Worm (Caenorhabditis elegans) whole organism, midembryonic: ENCODE measurements around the gene ZK829.3.

Experiments used
- T22C8.4 ChIP-seq: fragments of 200-800 bp; sonication (Bioruptor generic); IDR thresholded peaks from 2 replicates; pipeline ENCODE4 v1.3.6; 2022; ENCODE audit warnings: missing genetic modification characterization, missing compliant biosample characterization
- cog-1 ChIP-seq: sonication (generic microtip); optimal IDR thresholded peaks from 2 replicates; lab custom pipeline; 2016; ENCODE audit warnings: missing genetic modification characterization, missing compliant biosample characterization
- flt-1 ChIP-seq: fragments of 200-800 bp; sonication (Bioruptor generic); IDR thresholded peaks from 2 replicates; pipeline ENCODE4 v1.3.6; 2022; ENCODE audit warnings: missing genetic modification characterization, missing compliant biosample characterization
- klf-2 ChIP-seq: fragments of 200-800 bp; sonication (Bioruptor generic); conservative IDR thresholded peaks from 2 replicates; pipeline ENCODE4 v1.3.6; 2022; ENCODE audit warnings: missing genetic modification reagents, missing genetic modification characterization, missing compliant biosample characterization
- med-1 ChIP-seq: sonication (generic microtip); optimal IDR thresholded peaks from 2 replicates; lab custom pipeline; 2017; ENCODE audit warnings: missing genetic modification characterization, mild to moderate bottlenecking, missing compliant biosample characterization, antibody characterized with exemption, missing genetic modification reagents; ENCODE audit not compliant: insufficient read depth
- ref-1 ChIP-seq: fragments of 200-800 bp; sonication (Bioruptor generic); conservative IDR thresholded peaks from 2 replicates; pipeline ENCODE4 v1.3.6; 2022; ENCODE audit warnings: missing genetic modification reagents, missing genetic modification characterization, missing compliant biosample characterization
- tab-1 ChIP-seq: fragments of 200-800 bp; sonication (Bioruptor generic); IDR thresholded peaks from 2 replicates; pipeline ENCODE4 v1.3.6; 2022; ENCODE audit warnings: missing genetic modification characterization, missing compliant biosample characterization
- ztf-23 ChIP-seq: fragments of 200-800 bp; sonication (Bioruptor generic); IDR thresholded peaks from 2 replicates; pipeline ENCODE4 v1.3.6; 2022; ENCODE audit warnings: missing genetic modification reagents, missing genetic modification characterization, missing compliant biosample characterization
- ztf-29 ChIP-seq: fragments of 200-800 bp; sonication (Bioruptor generic); IDR thresholded peaks from 2 replicates; pipeline ENCODE4 v1.3.6; 2022; ENCODE audit warnings: missing genetic modification reagents, missing genetic modification characterization, missing compliant biosample characterization

ZK829.3 gene

ce11 chrIV:11914260-11914836, 31.2 kb downstream of the ZK829.3 start:
- TF ChIP-seq tab-1 = no peak
- TF ChIP-seq ztf-23 (GFP tag; lab: Robert Waterston, UW) = no peak
- TF ChIP-seq cog-1 (tag; lab: Kevin White, UChicago) = no peak
- TF ChIP-seq ref-1 (GFP tag; lab: Robert Waterston, UW) = no peak
- no peak for TF ChIP-seq klf-2 (GFP tag; lab: Robert Waterston, UW)
- no peak for TF ChIP-seq T22C8.4 (GFP tag; lab: Robert Waterston, UW)
- no peak for TF ChIP-seq flt-1 (GFP tag; lab: Robert Waterston, UW)
- no peak for TF ChIP-seq med-1

- TF ChIP-seq ztf-29 (GFP tag; lab: Robert Waterston, UW) (no peak), T22C8.4 (GFP tag; lab: Robert Waterston, UW) (no peak), flt-1 (GFP tag; lab: Robert Waterston, UW) (no peak), tab-1 (no peak), cog-1 (tag; lab: Kevin White, UChicago) (no peak), med-1 (no peak), klf-2 (GFP tag; lab: Robert Waterston, UW) (no peak), ztf-23 (GFP tag; lab: Robert Waterston, UW) (no peak), ref-1 (GFP tag; lab: Robert Waterston, UW) (no peak)
These were observed 32.1 kb downstream of the ZK829.3 start for ce11 chrIV:11913295-11913940.

- TF ChIP-seq T22C8.4 (GFP tag; lab: Robert Waterston, UW) (no peak), klf-2 (GFP tag; lab: Robert Waterston, UW) (no peak), med-1 (no peak), cog-1 (tag; lab: Kevin White, UChicago) (no peak), ztf-29 (GFP tag; lab: Robert Waterston, UW) (no peak), ref-1 (GFP tag; lab: Robert Waterston, UW) (no peak), tab-1 (no peak), ztf-23 (GFP tag; lab: Robert Waterston, UW) (no peak), flt-1 (GFP tag; lab: Robert Waterston, UW) (no peak)
These were observed 33.8 kb downstream of the ZK829.3 start, which contains the start of gene VZK822L.2 for ce11 chrIV:11911723-11912122. Gene VZK822L.2 (plus strand): TSS chrIV:11912023.

- TF ChIP-seq cog-1 (tag; lab: Kevin White, UChicago) = no peak
- no peak for TF ChIP-seq ztf-23 (GFP tag; lab: Robert Waterston, UW)
- TF ChIP-seq T22C8.4 (GFP tag; lab: Robert Waterston, UW) = no peak
- TF ChIP-seq med-1 = no peak
- no peak for TF ChIP-seq klf-2 (GFP tag; lab: Robert Waterston, UW)
- TF ChIP-seq ref-1 (GFP tag; lab: Robert Waterston, UW) = no peak
- TF ChIP-seq flt-1 (GFP tag; lab: Robert Waterston, UW) = no peak
- TF ChIP-seq tab-1 = no peak
- TF ChIP-seq ztf-29 (GFP tag; lab: Robert Waterston, UW) = no peak
These were observed 36.8 kb downstream of the ZK829.3 start for ce11 chrIV:11908733-11909132.

- TF ChIP-seq klf-2 (GFP tag; lab: Robert Waterston, UW) (no peak), cog-1 (tag; lab: Kevin White, UChicago) (no peak), med-1 (no peak), T22C8.4 (GFP tag; lab: Robert Waterston, UW) (no peak), flt-1 (GFP tag; lab: Robert Waterston, UW) (no peak), ref-1 (GFP tag; lab: Robert Waterston, UW) (no peak), tab-1 (no peak), ztf-23 (GFP tag; lab: Robert Waterston, UW) (no peak)
These were observed 41.8 kb downstream of the ZK829.3 start for ce11 chrIV:11903676-11904075.

ce11 chrIV:11902832-11903231, 42.7 kb downstream of the ZK829.3 start:
- TF ChIP-seq ztf-29 (GFP tag; lab: Robert Waterston, UW) = no peak
- TF ChIP-seq T22C8.4 (GFP tag; lab: Robert Waterston, UW) = no peak

ce11 chrIV:11901215-11901614, 44.3 kb downstream of the ZK829.3 start:
- TF ChIP-seq ztf-23 (GFP tag; lab: Robert Waterston, UW) = no peak
- no peak for TF ChIP-seq ztf-29 (GFP tag; lab: Robert Waterston, UW)
- no peak for TF ChIP-seq tab-1
- no peak for TF ChIP-seq ref-1 (GFP tag; lab: Robert Waterston, UW)
- TF ChIP-seq flt-1 (GFP tag; lab: Robert Waterston, UW) = no peak
- no peak for TF ChIP-seq T22C8.4 (GFP tag; lab: Robert Waterston, UW)
- TF ChIP-seq med-1 = no peak
- no peak for TF ChIP-seq cog-1 (tag; lab: Kevin White, UChicago)
- no peak for TF ChIP-seq klf-2 (GFP tag; lab: Robert Waterston, UW)

- no peak for TF ChIP-seq ztf-29 (GFP tag; lab: Robert Waterston, UW)
- TF ChIP-seq tab-1 = no peak
- TF ChIP-seq ztf-23 (GFP tag; lab: Robert Waterston, UW) = no peak
- no peak for TF ChIP-seq klf-2 (GFP tag; lab: Robert Waterston, UW)
- TF ChIP-seq ref-1 (GFP tag; lab: Robert Waterston, UW) = no peak
- no peak for TF ChIP-seq T22C8.4 (GFP tag; lab: Robert Waterston, UW)
- no peak for TF ChIP-seq cog-1 (tag; lab: Kevin White, UChicago)
- TF ChIP-seq flt-1 (GFP tag; lab: Robert Waterston, UW) = no peak
These were observed 45.1 kb downstream of the ZK829.3 start for ce11 chrIV:11900399-11900798.

ce11 chrIV:11899358-11899757, 46.2 kb downstream of the ZK829.3 start, which contains the start of gene nhr-43:
Gene nhr-43 (plus strand): TSS chrIV:11899590.
- TF ChIP-seq T22C8.4 (GFP tag; lab: Robert Waterston, UW) = no peak
- TF ChIP-seq cog-1 (tag; lab: Kevin White, UChicago) = no peak
- no peak for TF ChIP-seq ztf-23 (GFP tag; lab: Robert Waterston, UW)
- TF ChIP-seq flt-1 (GFP tag; lab: Robert Waterston, UW) = no peak
- no peak for TF ChIP-seq ref-1 (GFP tag; lab: Robert Waterston, UW)
- no peak for TF ChIP-seq med-1
- no peak for TF ChIP-seq tab-1
- no peak for TF ChIP-seq klf-2 (GFP tag; lab: Robert Waterston, UW)
- no peak for TF ChIP-seq ztf-29 (GFP tag; lab: Robert Waterston, UW)
